Fruit fly (Drosophila melanogaster): ENCODE data around the gene UQCR-14L.
A peak's percentile ranks its signal among the peaks of the same experiment; 100 is the strongest.

The UQCR-14L gene

DNA sequence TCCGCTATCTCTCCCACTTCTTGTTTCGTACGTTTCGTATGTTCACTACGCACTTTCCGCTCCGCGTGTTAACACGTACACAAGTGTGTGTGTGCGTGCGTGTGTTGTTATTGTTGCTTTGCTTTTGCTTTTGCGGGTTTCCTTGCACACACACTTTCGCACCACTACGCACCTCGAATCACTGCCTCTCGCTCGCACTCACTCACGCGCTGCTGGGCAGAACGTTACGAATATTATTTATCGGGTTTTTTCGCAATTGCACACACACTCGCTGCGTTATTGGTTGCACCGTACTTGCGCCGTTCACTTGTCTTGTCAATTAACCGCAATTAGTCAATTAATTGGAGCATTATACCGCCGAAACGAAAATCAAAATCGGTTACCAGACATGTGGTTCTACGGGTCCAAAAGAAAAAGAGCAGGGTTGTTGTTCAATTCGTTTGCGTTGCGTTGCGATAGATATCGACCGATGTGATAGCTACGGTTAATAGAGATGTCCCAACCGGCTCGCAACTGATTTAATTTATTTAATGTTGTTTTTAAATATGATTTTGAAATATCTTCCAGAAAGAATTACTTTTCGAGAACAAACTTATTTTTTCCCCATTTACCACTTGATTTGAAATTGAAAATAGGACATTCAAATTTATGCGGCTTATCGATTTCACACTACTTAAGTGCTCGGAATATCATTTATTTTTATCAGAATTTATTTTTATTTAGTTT is 42.4 kb downstream of the UQCR-14L start, which contains the start of gene larp:
Gene larp (minus strand): TSS at position 395 of the 726 bp plus-strand sequence.
- TF ChIP-seq CG13204 (GFP tag; optimal IDR thresholded peaks at IDR 0.05) = no peak
- TF ChIP-seq CG8159 (tag; optimal IDR thresholded peaks at IDR 0.05) = peak; percentile 11
- 0 out of 3 replicates have a peak, but pooled peaks have one; percentile 35 for TF ChIP-seq CG4496 (GFP tag; IDR thresholded peaks at IDR 0.05)
- TF ChIP-seq Pif1B (GFP tag; optimal IDR thresholded peaks at IDR 0.05) = no peak
- TF ChIP-seq CG14655 (GFP tag; optimal IDR thresholded peaks at IDR 0.05) = no peak
- peak; percentile 35 for TF ChIP-seq Pif1A (GFP tag; optimal IDR thresholded peaks at IDR 0.05)
- TF ChIP-seq CG32121 (GFP tag; IDR thresholded peaks at IDR 0.05) = peak; percentile 64
- TF ChIP-seq Snoo (tag; optimal IDR thresholded peaks at IDR 0.05) = peak; percentile 27
- peak; percentile 76; the same call in 2 of the 3 replicates for TF ChIP-seq fd96Ca (GFP tag; IDR thresholded peaks at IDR 0.05)
- TF ChIP-seq rn (GFP tag; IDR thresholded peaks at IDR 0.05) = no peak
- peak; percentile 45; the same call in 1 of the 2 replicates for TF ChIP-seq Ets98B (GFP tag; IDR thresholded peaks at IDR 0.05)

DNA sequence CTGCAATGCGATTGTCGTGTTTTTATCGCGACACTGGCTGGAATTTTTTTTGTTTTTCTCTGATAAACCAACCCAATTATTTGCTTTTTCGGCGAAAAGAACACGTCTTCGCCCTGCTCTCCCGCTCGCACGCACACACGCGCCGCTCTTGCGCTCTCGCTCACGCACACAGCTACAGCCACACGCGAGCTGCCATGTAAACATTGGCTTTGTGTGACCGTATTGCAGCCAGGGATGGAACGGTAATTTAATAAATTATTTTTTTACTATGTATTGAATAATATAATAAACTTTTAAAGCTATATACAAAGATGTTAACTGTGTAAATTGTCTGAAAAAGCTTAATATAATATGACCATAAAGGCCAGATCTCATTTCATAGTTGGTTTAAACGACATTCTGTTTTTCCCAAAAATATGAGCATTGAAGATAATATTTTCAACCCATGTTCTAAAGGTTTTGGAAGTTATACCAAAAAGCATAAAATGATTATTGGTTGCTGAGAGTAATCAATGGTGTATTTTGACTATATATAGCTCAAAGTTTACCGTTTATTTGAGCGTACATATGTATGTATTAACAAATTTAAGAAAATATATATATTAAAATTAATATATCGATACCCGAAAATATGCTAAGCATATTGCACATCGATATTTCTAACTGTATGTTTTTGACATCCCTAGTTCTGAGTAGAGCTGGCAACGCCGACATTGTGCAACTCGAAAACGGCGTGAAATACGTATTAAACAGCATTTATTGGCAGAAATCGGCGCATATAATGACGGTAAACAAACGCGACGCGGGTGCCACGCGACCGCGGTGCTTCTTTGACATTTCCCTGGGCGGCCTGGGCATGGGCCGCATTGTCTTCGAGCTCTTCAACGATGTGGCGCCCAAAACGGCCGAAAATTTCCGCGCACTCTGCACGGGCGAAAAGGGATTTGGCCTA is 46.1 kb downstream of the UQCR-14L start, which contains the start of the genes Gfat2 and Moca-cyp:
Gene Gfat2 (minus strand): TSS at position 112 of the 952 bp plus-strand sequence.
Gene Moca-cyp (plus strand): TSS at position 681 of the 952 bp plus-strand sequence.
- TF ChIP-seq gl (tag; optimal IDR thresholded peaks at IDR 0.05) = no peak
- TF ChIP-seq CG8301 (tag; optimal IDR thresholded peaks at IDR 0.05) = peak; percentile 6
- TF ChIP-seq Pif1B (GFP tag; optimal IDR thresholded peaks at IDR 0.05) = no peak
- peak; percentile 43 for TF ChIP-seq Pif1A (GFP tag; optimal IDR thresholded peaks at IDR 0.05)
- TF ChIP-seq Ets98B (GFP tag; IDR thresholded peaks at IDR 0.05) = peak; percentile 69
- TF ChIP-seq EcR (GFP tag; optimal IDR thresholded peaks at IDR 0.05) = no peak
- TF ChIP-seq Snoo (tag; optimal IDR thresholded peaks at IDR 0.05) = peak; percentile 42
- no peak for TF ChIP-seq D1 (tag; optimal IDR thresholded peaks at IDR 0.05)
- 0 out of 2 replicates have a peak, but pooled peaks have one; percentile 18 for TF ChIP-seq CG12605 (GFP tag; IDR thresholded peaks at IDR 0.05)
- TF ChIP-seq rn (GFP tag; IDR thresholded peaks at IDR 0.05) = 0 out of 2 replicates have a peak, but pooled peaks have one; percentile 48
- TF ChIP-seq CG8159 (tag; optimal IDR thresholded peaks at IDR 0.05) = peak; percentile 62
- TF ChIP-seq fd96Ca (GFP tag; IDR thresholded peaks at IDR 0.05) = peak; percentile 9; the same call in 1 of the 3 replicates
- peak; percentile 49 for TF ChIP-seq CG9948 (tag; optimal IDR thresholded peaks at IDR 0.05)
- TF ChIP-seq CG32121 (GFP tag; IDR thresholded peaks at IDR 0.05) = peak; percentile 44; the same call in 1 of the 2 replicates
- peak; percentile 33 for TF ChIP-seq CG34367 (tag; optimal IDR thresholded peaks at IDR 0.05)
- TF ChIP-seq CG17806 (tag; optimal IDR thresholded peaks at IDR 0.05) = peak; percentile 46
- peak; percentile 67 for TF ChIP-seq CG15710 (tag; optimal IDR thresholded peaks at IDR 0.05)
- TF ChIP-seq CG13204 (GFP tag; optimal IDR thresholded peaks at IDR 0.05) = no peak
- peak; percentile 57 for TF ChIP-seq CG14655 (GFP tag; optimal IDR thresholded peaks at IDR 0.05)
- TF ChIP-seq CG4496 (GFP tag; IDR thresholded peaks at IDR 0.05) = peak; percentile 73
- TF ChIP-seq CG10348 (GFP tag; IDR thresholded peaks at IDR 0.05) = no peak

DNA sequence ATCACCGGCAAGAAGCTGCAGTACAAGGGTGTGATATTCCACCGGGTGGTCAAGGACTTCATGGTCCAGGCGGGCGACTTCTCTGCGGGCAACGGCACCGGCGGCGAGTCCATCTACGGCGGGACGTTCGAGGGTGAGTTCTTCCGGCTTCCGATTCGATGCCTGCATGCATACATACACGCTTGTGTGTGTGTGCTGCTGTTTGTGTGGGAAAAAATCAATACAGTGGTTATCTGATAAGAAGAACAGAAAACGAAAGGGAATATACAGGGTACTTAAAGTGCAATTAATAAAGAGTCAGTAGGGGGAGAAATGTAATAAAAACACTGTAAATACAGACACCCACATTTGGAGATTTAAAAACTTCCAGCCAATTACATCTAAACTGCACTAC is 46.8 kb downstream of the UQCR-14L start:
- TF ChIP-seq Pif1A (GFP tag; optimal IDR thresholded peaks at IDR 0.05) (no peak), Pif1B (GFP tag; optimal IDR thresholded peaks at IDR 0.05) (no peak), CG17806 (tag; optimal IDR thresholded peaks at IDR 0.05) (no peak), CG34367 (tag; optimal IDR thresholded peaks at IDR 0.05) (no peak), CG9948 (tag; optimal IDR thresholded peaks at IDR 0.05) (no peak), CG32121 (GFP tag; IDR thresholded peaks at IDR 0.05) (no peak), EcR (GFP tag; optimal IDR thresholded peaks at IDR 0.05) (no peak), CG15710 (tag; optimal IDR thresholded peaks at IDR 0.05) (no peak), rn (GFP tag; IDR thresholded peaks at IDR 0.05) (no peak), fd96Ca (GFP tag; IDR thresholded peaks at IDR 0.05) (peak; percentile 18; the same call in 2 of the 3 replicates), CG8159 (tag; optimal IDR thresholded peaks at IDR 0.05) (no peak), CG12605 (GFP tag; IDR thresholded peaks at IDR 0.05) (peak; percentile 18; the same call in 1 of the 2 replicates), Ets98B (GFP tag; IDR thresholded peaks at IDR 0.05) (peak; percentile 18), D1 (tag; optimal IDR thresholded peaks at IDR 0.05) (no peak), Snoo (tag; optimal IDR thresholded peaks at IDR 0.05) (no peak), gl (tag; optimal IDR thresholded peaks at IDR 0.05) (no peak), CG14655 (GFP tag; optimal IDR thresholded peaks at IDR 0.05) (peak; percentile 47), CG13204 (GFP tag; optimal IDR thresholded peaks at IDR 0.05) (no peak), CG10348 (GFP tag; IDR thresholded peaks at IDR 0.05) (no peak), CG8301 (tag; optimal IDR thresholded peaks at IDR 0.05) (peak; percentile 16), CG4496 (GFP tag; IDR thresholded peaks at IDR 0.05) (peak; percentile 45; the same call in 1 of the 3 replicates)

Measured in whole organism, pupa.